Worm (Caenorhabditis elegans) whole organism, mixed stage, embryonic: ENCODE measurements around the gene C26B2.8.

Experiments
- M03D4.4 ChIP-seq: sonication (generic microtip); optimal IDR thresholded peaks from 2 replicates; lab custom pipeline; 2017; ENCODE audit warnings: mild to moderate bottlenecking, missing genetic modification characterization, missing compliant biosample characterization
- ceh-43 ChIP-seq: fragments of 200-800 bp; sonication (Bioruptor generic); optimal IDR thresholded peaks from 2 replicates; lab custom pipeline; 2018; ENCODE audit warnings: mild to moderate bottlenecking, missing genetic modification characterization, moderate library complexity, missing compliant biosample characterization
- ces-1 ChIP-seq: fragments of 150-350 bp; optimal IDR thresholded peaks from 2 replicates; lab custom pipeline; 2014; ENCODE audit warnings: missing biosample characterization, missing genetic modification reagents, missing genetic modification characterization
- drap-1 ChIP-seq: fragments of 200-800 bp; sonication (Bioruptor generic); optimal IDR thresholded peaks from 3 replicates; lab custom pipeline; 2018; ENCODE audit warnings: mild to moderate bottlenecking, missing genetic modification characterization, missing compliant biosample characterization
- elt-1 ChIP-seq: sonication (generic microtip); optimal IDR thresholded peaks from 2 replicates; lab custom pipeline; 2017; ENCODE audit warnings: missing genetic modification characterization, mild to moderate bottlenecking, missing compliant biosample characterization, antibody characterized with exemption, moderate library complexity, borderline replicate concordance; ENCODE audit not compliant: insufficient read depth
- elt-3 ChIP-seq: fragments of 150-350 bp; optimal IDR thresholded peaks from 2 replicates; lab custom pipeline; 2014; ENCODE audit warnings: missing biosample characterization, missing genetic modification characterization
- flh-1 ChIP-seq: fragments of 200-800 bp; sonication (Bioruptor generic); optimal IDR thresholded peaks from 2 replicates; lab custom pipeline; 2018; ENCODE audit warnings: mild to moderate bottlenecking, missing genetic modification characterization, moderate library complexity, missing compliant biosample characterization
- hlh-1 ChIP-seq: fragments of 150-350 bp; optimal IDR thresholded peaks from 2 replicates; lab custom pipeline; 2014; ENCODE audit warnings: missing biosample characterization, missing genetic modification reagents, missing genetic modification characterization
- lin-32 ChIP-seq: fragments of 200-800 bp; sonication (Bioruptor generic); optimal IDR thresholded peaks from 2 replicates; lab custom pipeline; 2018; ENCODE audit warnings: mild to moderate bottlenecking, missing genetic modification characterization, missing compliant biosample characterization
- lsy-2 ChIP-seq: fragments of 150-350 bp; optimal IDR thresholded peaks from 2 replicates; lab custom pipeline; 2014; ENCODE audit warnings: missing biosample characterization, missing genetic modification characterization
- mep-1 ChIP-seq: fragments of 150-350 bp; optimal IDR thresholded peaks from 2 replicates; lab custom pipeline; 2017; ENCODE audit warnings: missing biosample characterization, missing genetic modification reagents, missing genetic modification characterization, inconsistent platforms
- mls-2 ChIP-seq: sonication (generic microtip); optimal IDR thresholded peaks from 2 replicates; lab custom pipeline; 2016; ENCODE audit warnings: mild to moderate bottlenecking, missing genetic modification characterization, moderate library complexity, missing compliant biosample characterization
- nhr-12 ChIP-seq: fragments of 150-350 bp; optimal IDR thresholded peaks from 2 replicates; lab custom pipeline; 2014; ENCODE audit warnings: missing biosample characterization, missing genetic modification characterization
- nhr-2 ChIP-seq: fragments of 150-350 bp; optimal IDR thresholded peaks from 2 replicates; lab custom pipeline; 2014; ENCODE audit warnings: missing biosample characterization, missing genetic modification characterization
- nhr-237 ChIP-seq: fragments of 150-350 bp; optimal IDR thresholded peaks from 2 replicates; lab custom pipeline; 2014; ENCODE audit warnings: missing biosample characterization, missing genetic modification characterization
- nhr-28 ChIP-seq: fragments of 150-350 bp; optimal IDR thresholded peaks from 2 replicates; lab custom pipeline; 2014; ENCODE audit warnings: missing biosample characterization, missing genetic modification characterization
- nhr-76 ChIP-seq: sonication (generic microtip); optimal IDR thresholded peaks from 2 replicates; lab custom pipeline; 2017; ENCODE audit warnings: missing biosample characterization, missing genetic modification characterization
- pha-4 ChIP-seq: fragments of 150-350 bp; optimal IDR thresholded peaks from 2 replicates; lab custom pipeline; 2018; ENCODE audit warnings: missing biosample characterization, missing genetic modification reagents, missing genetic modification characterization
- sem-2 ChIP-seq: fragments of 200-800 bp; sonication (Bioruptor generic); optimal IDR thresholded peaks from 2 replicates; lab custom pipeline; 2018; ENCODE audit warnings: mild to moderate bottlenecking, missing genetic modification characterization, missing compliant biosample characterization
- sptf-1 ChIP-seq: sonication (generic microtip); optimal IDR thresholded peaks from 2 replicates; lab custom pipeline; 2017; ENCODE audit warnings: mild to moderate bottlenecking, missing genetic modification characterization, moderate library complexity, missing compliant biosample characterization
- tbx-8 ChIP-seq: fragments of 200-800 bp; sonication (Bioruptor generic); optimal IDR thresholded peaks from 2 replicates; lab custom pipeline; 2018; ENCODE audit warnings: mild to moderate bottlenecking, missing genetic modification characterization, moderate library complexity, missing compliant biosample characterization
- unc-120 ChIP-seq: sonication (generic microtip); optimal IDR thresholded peaks from 2 replicates; lab custom pipeline; 2017; ENCODE audit warnings: missing genetic modification characterization, missing compliant biosample characterization; ENCODE audit not compliant: poor library complexity, severe bottlenecking
- unc-39 ChIP-seq: fragments of 150-350 bp; optimal IDR thresholded peaks from 2 replicates; lab custom pipeline; 2014; ENCODE audit warnings: missing biosample characterization, missing genetic modification characterization
- unc-62 ChIP-seq: fragments of 150-350 bp; optimal IDR thresholded peaks from 2 replicates; lab custom pipeline; 2014; ENCODE audit warnings: missing biosample characterization, missing genetic modification reagents, missing genetic modification characterization
- ztf-11 ChIP-seq: fragments of 150-350 bp; optimal IDR thresholded peaks from 2 replicates; lab custom pipeline; 2014; ENCODE audit warnings: missing biosample characterization, missing genetic modification characterization

C26B2.8 gene

DNA sequence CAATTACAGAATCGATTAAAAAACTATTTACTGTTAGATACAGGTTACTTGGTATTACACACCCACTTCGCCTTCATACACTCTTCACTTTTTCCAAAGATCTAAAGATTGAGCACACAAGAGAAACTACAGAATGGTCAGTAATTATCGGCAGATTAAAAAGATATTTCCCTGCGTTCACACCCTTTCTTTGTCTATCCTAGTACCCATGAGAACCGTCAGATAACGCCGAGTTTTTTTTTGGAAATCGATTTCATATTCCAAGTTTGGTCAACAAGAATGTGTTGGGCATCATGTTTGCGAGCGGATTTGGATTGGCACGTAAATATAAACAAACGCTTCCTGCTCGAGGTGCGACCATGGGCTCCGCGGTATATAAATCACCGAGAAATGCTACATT lies at the start of gene C26B2.8:
Gene C26B2.8, plus strand, starts transcription at position 301 of the 400 bp plus-strand sequence.
- TF ChIP-seq nhr-2 (tag; lab: Kevin White, UChicago), result no peak

DNA sequence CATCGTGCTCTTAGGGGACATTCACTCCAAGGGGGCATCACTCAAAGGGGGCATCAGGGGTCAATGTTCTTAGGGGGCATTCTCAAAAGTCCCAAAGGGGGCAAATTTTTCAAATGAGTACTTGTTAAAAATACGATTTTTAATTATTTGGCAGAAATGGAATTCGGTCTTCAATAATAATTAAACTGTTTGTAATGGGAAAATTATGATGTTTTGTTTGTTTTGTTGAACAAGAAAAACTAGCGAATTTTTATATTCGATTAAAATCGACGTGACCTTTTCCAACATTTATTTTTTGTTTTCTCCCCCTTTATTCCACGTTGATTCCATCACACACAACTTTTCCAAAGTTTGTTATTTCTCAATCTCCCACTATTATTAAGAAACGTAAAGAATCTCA lies 46.9 kb upstream of the C26B2.8 start, which contains the start of gene F57H12.5:
Gene F57H12.5, plus strand, starts transcription at position 301 of the 400 bp plus-strand sequence.
- TF ChIP-seq unc-120 (tag; lab: Kevin White, UChicago), result no peak
- TF ChIP-seq mep-1, result no peak
- TF ChIP-seq nhr-12 (tag; lab: Kevin White, UChicago), result no peak
- no peak for TF ChIP-seq sptf-1
- no peak for TF ChIP-seq ceh-43
- no peak for TF ChIP-seq elt-1 (tag; lab: Kevin White, UChicago)

DNA sequence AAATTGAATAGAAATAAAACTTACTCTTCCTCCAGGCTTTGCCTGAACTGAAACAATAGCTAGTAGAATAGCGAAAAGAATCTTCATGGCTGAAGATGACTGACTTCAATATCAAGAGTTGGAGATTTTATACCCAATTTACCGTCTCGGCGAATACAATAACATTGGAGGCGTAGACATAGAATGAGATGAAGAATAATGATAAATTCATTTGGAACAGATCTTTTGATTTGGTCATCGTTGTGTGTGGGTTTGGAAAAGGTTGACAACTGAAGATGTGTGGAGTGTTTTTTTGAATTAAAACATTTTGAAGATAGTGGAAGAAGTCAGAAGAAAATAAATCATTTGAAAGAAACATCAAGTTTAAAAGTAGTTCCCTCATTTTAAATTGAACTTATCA lies 37.7 kb upstream of the C26B2.8 start, which contains the start of gene F57H12.6:
Gene F57H12.6, minus strand, starts transcription at position 101 of the 400 bp plus-strand sequence.
- TF ChIP-seq nhr-237 (tag; lab: Kevin White, UChicago) (no peak), sem-2 (no peak), mep-1 (no peak)

DNA sequence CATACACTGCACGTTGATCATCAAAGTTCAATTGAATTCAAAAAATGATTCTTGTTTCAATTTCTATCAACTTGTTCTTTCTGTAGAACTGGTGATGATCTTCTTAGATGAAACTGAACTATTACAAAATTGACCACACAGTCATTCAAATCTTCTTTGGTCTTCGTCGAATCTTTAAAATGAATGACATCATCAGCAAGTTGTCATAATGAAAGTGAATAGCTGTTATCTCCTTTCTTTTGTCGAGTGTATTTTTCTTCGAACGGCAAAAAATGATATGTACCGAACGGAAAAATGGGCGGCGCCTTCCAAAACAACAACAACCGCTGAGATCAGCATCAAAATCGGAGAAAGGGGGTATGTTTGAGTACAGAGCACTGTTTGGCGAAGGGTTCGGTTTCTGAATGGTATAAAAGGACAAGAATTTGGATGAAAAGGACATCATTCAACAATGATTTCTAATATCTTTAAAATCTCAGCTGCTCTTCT lies 36.5 kb upstream of the C26B2.8 start, which contains the start of gene ora-1:
Gene ora-1, plus strand, starts transcription at position 439 of the 489 bp plus-strand sequence.
- TF ChIP-seq mls-2 (tag; lab: Kevin White, UChicago), result no peak
- TF ChIP-seq drap-1, result no peak
- no peak for TF ChIP-seq sem-2
- TF ChIP-seq ceh-43, result no peak
- TF ChIP-seq M03D4.4 (tag; lab: Kevin White, UChicago), result no peak
- TF ChIP-seq unc-120 (tag; lab: Kevin White, UChicago), result no peak
- TF ChIP-seq tbx-8 (GFP tag; lab: Kevin White, UChicago), result no peak
- no peak for TF ChIP-seq mep-1
- no peak for TF ChIP-seq nhr-12 (tag; lab: Kevin White, UChicago)

DNA sequence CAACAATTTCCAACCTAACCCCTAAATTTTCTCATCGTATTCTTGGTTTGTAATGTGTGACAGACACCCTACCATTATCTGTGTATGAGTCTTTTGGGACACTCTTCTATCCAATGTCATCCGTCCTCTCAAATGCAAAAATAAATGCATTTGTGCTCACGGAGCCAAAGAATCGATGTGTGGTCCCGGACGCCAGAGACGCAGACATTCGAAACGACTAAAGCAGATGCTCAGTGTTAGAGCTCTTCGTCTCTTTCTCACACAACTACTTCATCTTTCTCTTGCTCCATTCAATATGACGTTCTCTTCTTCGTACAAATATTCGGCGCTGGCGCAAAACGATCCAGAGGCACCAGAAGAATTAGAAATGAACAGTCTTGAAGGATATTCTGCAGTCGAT lies 34.4 kb upstream of the C26B2.8 start, which contains the start of gene unc-24:
Gene unc-24, plus strand, starts transcription at position 283 of the 400 bp plus-strand sequence.
- TF ChIP-seq unc-39 (tag; lab: Kevin White, UChicago) (no peak), ces-1 (GFP tag; lab: Kevin White, UChicago) (peak; percentile 98), ceh-43 (no peak), hlh-1 (tag; lab: Kevin White, UChicago) (no peak), elt-3 (no peak), unc-62 (GFP tag; lab: Kevin White, UChicago) (peak; percentile 22), lin-32 (GFP tag; lab: Kevin White, UChicago) (no peak), drap-1 (no peak), elt-1 (tag; lab: Kevin White, UChicago) (no peak), flh-1 (GFP tag; lab: Kevin White, UChicago) (no peak), unc-120 (tag; lab: Kevin White, UChicago) (peak; percentile 11), pha-4 (tag; lab: Kevin White, UChicago) (no peak), nhr-12 (tag; lab: Kevin White, UChicago) (no peak), sem-2 (no peak)

DNA sequence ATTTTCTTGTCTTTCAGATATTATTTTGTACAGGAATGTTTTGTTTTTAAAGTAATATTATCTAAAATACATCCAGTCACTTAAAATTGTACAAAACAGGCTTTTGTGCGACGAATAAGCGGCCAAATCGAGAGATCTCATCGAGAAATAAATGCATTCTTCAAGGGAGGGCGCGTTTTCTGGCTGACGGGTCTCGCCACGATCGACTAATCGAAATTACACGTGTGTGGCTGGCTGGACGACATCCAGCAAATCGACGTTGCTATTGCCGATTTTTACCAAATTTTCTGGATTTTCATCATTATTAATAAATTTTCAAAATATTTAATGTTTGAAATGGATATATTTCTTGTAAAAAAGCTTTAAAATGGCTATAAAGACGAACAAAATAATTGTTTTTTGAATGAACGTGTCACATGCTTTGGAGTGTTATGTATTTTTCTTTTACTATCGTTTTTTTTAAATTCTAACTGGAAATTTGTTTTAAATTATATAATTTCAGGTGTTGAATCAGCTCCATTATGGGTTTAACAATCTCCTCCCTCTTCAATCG lies 31.8 kb upstream of the C26B2.8 start, which contains the start of gene arf-5:
Gene arf-5, plus strand, starts transcription at position 503 of the 553 bp plus-strand sequence.
- TF ChIP-seq ztf-11 (no peak), lin-32 (GFP tag; lab: Kevin White, UChicago) (no peak), tbx-8 (GFP tag; lab: Kevin White, UChicago) (no peak), lsy-2 (tag; lab: Kevin White, UChicago) (peak; percentile 59), M03D4.4 (tag; lab: Kevin White, UChicago) (no peak), mep-1 (peak; percentile 40), nhr-28 (tag; lab: Kevin White, UChicago) (no peak), nhr-76 (tag; lab: Kevin White, UChicago) (no peak), elt-1 (tag; lab: Kevin White, UChicago) (no peak), ces-1 (GFP tag; lab: Kevin White, UChicago) (peak; percentile 41)
- TF ChIP-seq, all 35 proteins: peak for 3

DNA sequence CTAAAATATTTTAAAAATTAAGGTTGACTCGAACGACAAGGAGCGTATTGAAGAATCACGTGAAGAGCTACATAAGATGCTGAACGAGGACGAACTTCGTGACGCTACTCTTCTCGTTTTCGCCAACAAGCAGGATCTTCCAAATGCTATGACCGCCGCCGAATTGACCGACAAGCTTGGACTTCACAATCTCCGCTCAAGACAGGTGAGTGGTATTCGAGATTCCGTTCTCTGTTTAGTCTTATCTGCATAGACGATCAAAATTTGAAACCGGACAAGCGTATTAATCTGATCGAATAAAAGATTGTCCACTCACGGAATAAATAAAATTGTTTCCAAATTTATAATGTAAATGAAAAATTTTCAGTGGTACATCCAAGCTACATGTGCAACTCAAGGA lies 30.9 kb upstream of the C26B2.8 start:
- TF ChIP-seq ztf-11 (no peak), unc-120 (tag; lab: Kevin White, UChicago) (no peak), elt-1 (tag; lab: Kevin White, UChicago) (peak; percentile 71)
